Worm (Caenorhabditis elegans) whole organism, L3 larva: ENCODE results near the gene plk-1.

Experiments
- R02D3.7 ChIP-seq: fragments of 150-350 bp; optimal IDR thresholded peaks from 2 replicates; lab custom pipeline; 2014; ENCODE audit warnings: missing biosample characterization, missing genetic modification characterization
- aly-2 ChIP-seq: fragments of 150-350 bp; optimal IDR thresholded peaks from 2 replicates; lab custom pipeline; 2014; ENCODE audit warnings: missing biosample characterization, missing genetic modification characterization
- ceh-28 ChIP-seq: fragments of 150-350 bp; optimal IDR thresholded peaks from 2 replicates; lab custom pipeline; 2014; ENCODE audit warnings: missing biosample characterization, missing genetic modification reagents, missing genetic modification characterization
- fos-1 ChIP-seq: fragments of 150-350 bp; optimal IDR thresholded peaks from 2 replicates; lab custom pipeline; 2014; ENCODE audit warnings: missing biosample characterization, missing genetic modification characterization
- nfya-1 ChIP-seq: sonication (generic microtip); optimal IDR thresholded peaks from 2 replicates; lab custom pipeline; 2017; ENCODE audit warnings: missing genetic modification characterization, mild to moderate bottlenecking, missing compliant biosample characterization, antibody characterized with exemption, moderate library complexity; ENCODE audit not compliant: insufficient read depth
- nhr-11 ChIP-seq: fragments of 150-350 bp; optimal IDR thresholded peaks from 2 replicates; lab custom pipeline; 2014; ENCODE audit warnings: missing biosample characterization, missing genetic modification characterization
- nhr-23 ChIP-seq: fragments of 150-350 bp; optimal IDR thresholded peaks from 2 replicates; lab custom pipeline; 2014; ENCODE audit warnings: missing biosample characterization, missing genetic modification reagents, missing genetic modification characterization
- nhr-237 ChIP-seq: fragments of 150-350 bp; optimal IDR thresholded peaks from 2 replicates; lab custom pipeline; 2014; ENCODE audit warnings: missing biosample characterization, missing genetic modification characterization
- nhr-28 ChIP-seq: fragments of 150-350 bp; optimal IDR thresholded peaks from 2 replicates; lab custom pipeline; 2014; ENCODE audit warnings: missing biosample characterization, missing genetic modification characterization
- pha-4 ChIP-seq: fragments of 150-350 bp; optimal IDR thresholded peaks from 2 replicates; lab custom pipeline; 2014; ENCODE audit warnings: missing biosample characterization, missing genetic modification reagents, missing genetic modification characterization
- snpc-4 ChIP-seq: fragments of 150-350 bp; optimal IDR thresholded peaks from 2 replicates; lab custom pipeline; 2014; ENCODE audit warnings: missing biosample characterization, missing genetic modification characterization
- unc-62 ChIP-seq: fragments of 150-350 bp; sonication (generic microtip); optimal IDR thresholded peaks from 4 replicates; lab custom pipeline; 2014; ENCODE audit warnings: missing biosample characterization, missing genetic modification reagents, missing genetic modification characterization
- zag-1 ChIP-seq: fragments of 150-350 bp; optimal IDR thresholded peaks from 2 replicates; lab custom pipeline; 2014; ENCODE audit warnings: missing biosample characterization, missing genetic modification characterization
- ztf-11 ChIP-seq: fragments of 150-350 bp; optimal IDR thresholded peaks from 2 replicates; lab custom pipeline; 2014; ENCODE audit warnings: missing biosample characterization, missing genetic modification characterization

DNA sequence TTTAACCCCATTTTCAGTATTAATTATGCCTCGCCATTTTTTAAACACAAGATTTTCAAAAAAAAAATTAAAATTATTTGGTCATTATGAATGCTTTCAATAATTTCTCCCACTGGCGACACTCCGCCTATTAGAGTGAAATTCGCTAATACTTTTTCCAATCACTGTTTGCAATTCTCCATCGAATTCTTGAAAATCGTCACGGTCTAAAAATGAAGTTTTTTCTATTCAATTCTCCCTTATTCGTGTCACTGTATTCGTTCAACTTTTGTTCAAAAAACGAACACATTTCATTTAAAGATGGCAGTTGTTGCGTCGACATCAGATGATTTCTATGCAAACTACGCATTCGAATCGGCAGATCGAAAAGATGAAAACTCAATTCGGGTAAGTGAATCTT lies 7.3 kb downstream of the plk-1 start, which contains the start of gene C14B9.3:
- TF ChIP-seq aly-2 (tag; lab: Kevin White, UChicago) (no peak), ceh-28 (tag; lab: Kevin White, UChicago) (no peak), nhr-237 (tag; lab: Kevin White, UChicago) (no peak), nhr-11 (no peak), unc-62 (GFP tag; lab: Kevin White, UChicago) (no peak), nhr-28 (no peak), zag-1 (tag; lab: Kevin White, UChicago) (no peak), snpc-4 (tag; lab: Kevin White, UChicago) (no peak), ztf-11 (tag; lab: Kevin White, UChicago) (no peak), nhr-23 (tag; lab: Kevin White, UChicago) (no peak), nfya-1 (no peak), pha-4 (no peak), R02D3.7 (tag; lab: Kevin White, UChicago) (no peak), fos-1 (tag; lab: Kevin White, UChicago) (no peak)
